Fruit fly (Drosophila melanogaster) Kc167 (cell line): ENCODE measurements around the gene CG8568.

Experiments
- Myc ChIP-seq: fragments of >200 bp; optimal IDR thresholded peaks from 2 replicates; lab custom pipeline; 2017; ENCODE audit warnings: missing external identifiers
- Sin3A ChIP-seq: fragments of >200 bp; optimal IDR thresholded peaks from 2 replicates; lab custom pipeline; 2018; ENCODE audit warnings: missing external identifiers
- h ChIP-seq: fragments of >200 bp; optimal IDR thresholded peaks from 3 replicates; lab custom pipeline; 2018; ENCODE audit warnings: missing external identifiers
- insv ChIP-seq: fragments of >200 bp; optimal IDR thresholded peaks from 3 replicates; lab custom pipeline; 2018; ENCODE audit warnings: missing external identifiers
- psq ChIP-seq: fragments of >200 bp; optimal IDR thresholded peaks from 2 replicates; lab custom pipeline; 2017; ENCODE audit warnings: missing external identifiers
- ttk ChIP-seq: sonication (Bioruptor generic); optimal IDR thresholded peaks from 2 replicates; lab custom pipeline; 2017; ENCODE audit warnings: missing external identifiers

Gene CG8568

DNA sequence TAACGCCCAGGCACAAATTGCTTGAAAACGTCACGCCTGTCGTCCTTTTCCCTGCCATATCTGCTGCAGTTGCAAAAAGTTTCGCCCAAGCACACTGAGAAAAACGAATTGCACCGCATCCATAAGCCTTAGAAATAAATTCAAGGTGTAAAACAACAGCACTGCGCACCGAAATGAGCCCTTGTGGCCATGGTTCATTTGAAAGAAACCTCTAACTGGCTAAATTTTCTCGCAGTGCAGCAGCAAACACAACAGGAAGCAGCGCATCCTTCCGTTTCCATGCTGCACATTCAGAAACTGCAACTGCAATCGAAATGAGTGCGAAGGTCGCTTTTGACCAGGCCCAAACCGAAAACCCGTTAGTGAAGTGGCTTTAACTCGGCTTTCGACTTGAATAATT is 28.0 kb downstream of the CG8568 start:
- no peak for TF ChIP-seq ttk (lab: Kevin White, UChicago)
- no peak for TF ChIP-seq psq (lab: Kevin White, UChicago)
- TF ChIP-seq Myc (lab: Kevin White, UChicago): no peak
- TF ChIP-seq h (lab: Kevin White, UChicago): no peak
- no peak for TF ChIP-seq insv
- TF ChIP-seq Sin3A (lab: Kevin White, UChicago): no peak

DNA sequence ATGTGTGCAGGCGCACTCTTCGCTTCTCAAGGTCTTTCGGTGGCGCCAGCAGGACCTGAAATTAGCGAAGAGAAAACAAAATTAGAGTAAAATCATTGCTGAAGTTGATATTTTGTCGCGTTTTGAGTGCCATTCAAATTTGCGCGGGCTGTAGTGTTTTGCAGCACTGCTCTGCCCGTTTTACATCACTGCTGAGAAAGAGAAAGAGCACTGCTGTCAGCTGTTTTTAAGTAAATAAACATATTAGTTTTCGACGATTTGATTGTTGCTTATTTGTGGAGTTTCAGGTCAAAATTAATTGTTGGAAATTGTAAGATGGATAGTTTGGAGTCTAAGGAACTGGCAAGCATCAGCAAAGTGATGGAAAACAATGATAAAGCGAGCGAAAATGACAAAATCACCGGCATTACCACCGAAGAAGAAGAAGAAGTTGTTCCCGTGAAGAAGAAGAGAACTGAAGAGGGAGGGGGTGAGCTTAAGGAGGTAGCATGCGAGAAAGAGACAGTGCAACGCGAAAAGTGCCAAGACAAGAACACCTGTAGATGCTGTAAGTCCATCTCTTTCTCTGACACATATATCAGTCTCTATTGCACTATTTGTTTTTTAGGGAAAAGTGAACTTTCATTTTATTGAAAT is 28.9 kb downstream of the CG8568 start, which contains the start of gene ENGase:
Gene ENGase, plus strand, starts transcription at position 282 of the 636 bp plus-strand sequence.
- TF ChIP-seq insv: no peak
- no peak for TF ChIP-seq psq (lab: Kevin White, UChicago)
- no peak for TF ChIP-seq ttk (lab: Kevin White, UChicago)
- TF ChIP-seq Sin3A (lab: Kevin White, UChicago): no peak
- no peak for TF ChIP-seq h (lab: Kevin White, UChicago)
- no peak for TF ChIP-seq Myc (lab: Kevin White, UChicago)

DNA sequence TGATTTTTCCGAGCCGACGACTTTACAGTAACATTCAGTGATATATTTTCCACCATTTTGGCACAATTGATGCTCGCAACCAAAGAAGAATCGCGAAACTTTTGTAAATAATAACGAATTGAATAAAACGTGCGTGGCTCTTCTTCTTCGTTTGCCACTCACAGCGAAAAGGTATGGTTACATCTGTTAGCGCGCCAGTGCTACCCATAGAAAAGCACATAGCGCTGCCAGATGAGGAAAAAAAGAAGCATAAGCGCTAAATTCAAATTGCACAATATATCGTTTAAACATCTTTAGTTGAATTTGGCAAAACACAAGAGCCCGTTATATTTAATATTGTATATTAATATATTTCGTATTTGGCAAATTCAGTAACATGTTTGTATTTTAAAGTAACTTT is 30.4 kb downstream of the CG8568 start, which contains the start of gene CG8611:
Gene CG8611, minus strand, starts transcription at position 159 of the 400 bp plus-strand sequence.
- TF ChIP-seq h (lab: Kevin White, UChicago) (no peak), insv (no peak), ttk (lab: Kevin White, UChicago) (no peak), psq (lab: Kevin White, UChicago) (no peak)

DNA sequence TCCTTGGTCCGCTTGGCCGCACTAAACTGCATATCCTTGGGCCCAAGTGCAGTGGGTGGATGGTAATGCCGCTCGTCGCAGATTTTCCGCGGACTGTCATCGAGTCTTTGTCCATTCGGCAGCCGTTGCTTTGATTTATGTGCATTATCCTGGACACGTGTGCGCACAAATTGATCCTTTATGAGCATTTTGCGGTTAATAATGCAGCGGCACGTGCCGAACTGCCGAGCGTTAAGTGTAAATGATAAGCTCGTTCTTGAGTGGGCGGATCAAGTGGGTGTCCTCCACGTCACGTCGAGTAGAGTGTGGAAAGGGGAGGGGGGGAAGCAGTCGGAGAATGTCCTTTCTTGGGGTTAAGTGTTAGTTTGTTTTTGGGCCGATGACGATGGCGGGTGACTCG is 44.6 kb downstream of the CG8568 start:
- TF ChIP-seq h (lab: Kevin White, UChicago) (no peak), insv (no peak), ttk (lab: Kevin White, UChicago) (no peak), psq (lab: Kevin White, UChicago) (no peak), Myc (lab: Kevin White, UChicago) (no peak)

DNA sequence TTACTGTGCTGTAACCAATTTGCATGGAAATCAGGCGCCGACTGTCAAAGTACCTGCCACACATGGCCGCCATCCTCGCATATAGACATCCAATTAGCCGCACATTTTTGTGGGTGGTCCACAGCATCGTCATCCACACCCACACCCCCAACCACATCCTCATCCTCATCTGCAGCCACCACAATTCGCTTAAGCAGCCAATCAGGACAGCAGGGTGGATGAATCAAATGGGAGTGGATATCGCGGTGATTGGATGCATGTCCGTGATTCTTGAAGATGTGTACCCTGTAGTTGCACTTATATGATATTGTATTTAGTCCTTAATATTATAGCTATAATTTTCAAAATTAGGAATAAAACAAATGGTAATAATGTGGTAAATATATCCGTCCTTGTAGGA is 47.5 kb downstream of the CG8568 start:
- TF ChIP-seq insv (no peak), Myc (lab: Kevin White, UChicago) (no peak), Sin3A (lab: Kevin White, UChicago) (no peak), ttk (lab: Kevin White, UChicago) (no peak), psq (lab: Kevin White, UChicago) (no peak), h (lab: Kevin White, UChicago) (no peak)
